Fruit fly (Drosophila melanogaster): Measurements from ENCODE around the gene CG14204.

The CG14204 gene

DNA sequence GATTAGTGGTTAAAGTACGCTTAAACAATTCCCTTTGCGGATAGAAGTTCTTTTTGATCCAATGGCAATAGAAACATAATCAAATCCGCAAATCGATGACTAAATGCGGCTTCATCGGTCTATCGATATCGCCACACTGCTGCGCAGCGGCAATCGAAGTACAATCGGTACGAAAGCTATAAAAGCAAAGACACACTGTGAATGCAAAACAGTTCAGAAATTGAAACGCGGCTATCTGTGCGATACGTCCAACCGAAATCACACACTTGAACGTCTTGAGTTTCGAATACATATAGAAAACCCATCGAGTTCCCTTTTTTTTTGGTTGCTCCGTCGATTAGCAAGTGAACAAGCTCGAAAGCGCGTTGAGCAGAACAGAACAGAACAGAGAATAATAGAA lies 21.6 kb downstream of the CG14204 start, which contains the start of gene CG14207 (continued):
- TF ChIP-seq tx (GFP tag; optimal IDR thresholded peaks at IDR 0.05) (no peak), Meics (GFP tag; optimal IDR thresholded peaks at IDR 0.05) (peak; percentile 8), nom (GFP tag; optimal IDR thresholded peaks at IDR 0.05) (no peak), CG12942 (GFP tag; optimal IDR thresholded peaks at IDR 0.05) (no peak), Elba2 (GFP tag; optimal IDR thresholded peaks at IDR 0.05) (no peak), ewg (GFP tag; optimal IDR thresholded peaks at IDR 0.05) (peak; percentile 40), CG1792 (GFP tag; optimal IDR thresholded peaks at IDR 0.05) (no peak), HLHmδ (GFP tag; optimal IDR thresholded peaks at IDR 0.05) (no peak), TFAM (GFP tag; optimal IDR thresholded peaks at IDR 0.05) (no peak), Ets65A (GFP tag) (no peak), CG18619 (GFP tag; optimal IDR thresholded peaks at IDR 0.05) (no peak), fd64A (GFP tag; optimal IDR thresholded peaks at IDR 0.05) (no peak), CG10654 (GFP tag; optimal IDR thresholded peaks at IDR 0.05) (no peak), gro (GFP tag; optimal IDR thresholded peaks at IDR 0.05) (peak; percentile 51), trem (tag; optimal IDR thresholded peaks at IDR 0.05) (peak; percentile 29), D (optimal IDR thresholded peaks at IDR 0.05) (no peak), D (GFP tag; optimal IDR thresholded peaks at IDR 0.05) (no peak), CG11695 (GFP tag; IDR thresholded peaks at IDR 0.05) (peak; percentile 22; the same call in 1 of the 3 replicates), Doc2 (GFP tag; IDR thresholded peaks at IDR 0.05) (no peak), CG18262 (tag; optimal IDR thresholded peaks at IDR 0.05) (no peak), CG2712 (tag; optimal IDR thresholded peaks at IDR 0.05) (peak; percentile 24), abd-A (tag; optimal IDR thresholded peaks at IDR 0.05) (peak; percentile 39), CG3407 (GFP tag; optimal IDR thresholded peaks at IDR 0.05) (no peak), wek (GFP tag; optimal IDR thresholded peaks at IDR 0.05) (peak; percentile 9), YL-1 (GFP tag; optimal IDR thresholded peaks at IDR 0.05) (peak; percentile 10), HmgZ (tag; optimal IDR thresholded peaks at IDR 0.05) (peak; percentile 62), lab (GFP tag; optimal IDR thresholded peaks at IDR 0.05) (peak; percentile 14), dmrt11E (tag; optimal IDR thresholded peaks at IDR 0.05) (no peak), zfh1 (GFP tag; IDR thresholded peaks at IDR 0.05) (no peak), Pdp1 (GFP tag; optimal IDR thresholded peaks at IDR 0.05) (peak in 1 of 2 experiments; percentile 6), vfl (GFP tag; optimal IDR thresholded peaks at IDR 0.05) (no peak), gfzf (GFP tag; optimal IDR thresholded peaks at IDR 0.05) (peak; percentile 3), CG15514 (GFP tag; optimal IDR thresholded peaks at IDR 0.05) (peak; percentile 44), Stat92E (GFP tag; optimal IDR thresholded peaks at IDR 0.05) (no peak), Nf-YA (GFP tag; IDR thresholded peaks at IDR 0.05) (no peak), inv (GFP tag; IDR thresholded peaks at IDR 0.05; ENCODE audit: partially characterized antibody) (peak; percentile 32; the same call in 1 of the 2 replicates), tll (GFP tag; optimal IDR thresholded peaks at IDR 0.05) (no peak), Gug (GFP tag; IDR thresholded peaks at IDR 0.05) (no peak), unc-4 (GFP tag; IDR thresholded peaks at IDR 0.05; ENCODE audit: partially characterized antibody) (peak; percentile 67), onecut (GFP tag; IDR thresholded peaks at IDR 0.05) (no peak), CG17829 (tag; optimal IDR thresholded peaks at IDR 0.05) (no peak), ttk (GFP tag; IDR thresholded peaks at IDR 0.05) (no peak), sr (GFP tag; IDR thresholded peaks at IDR 0.05) (0 out of 3 replicates have a peak, but pooled peaks have one; percentile 12), aop (GFP tag; IDR thresholded peaks at IDR 0.05) (no peak), her (GFP tag; optimal IDR thresholded peaks at IDR 0.05) (peak; percentile 49), ftz-f1 (GFP tag; optimal IDR thresholded peaks at IDR 0.05) (no peak), Six4 (GFP tag; optimal IDR thresholded peaks at IDR 0.05) (no peak), CG12104 (GFP tag; optimal IDR thresholded peaks at IDR 0.05) (no peak), CG10979 (tag; optimal IDR thresholded peaks at IDR 0.05) (no peak), gce (GFP tag; IDR thresholded peaks at IDR 0.05) (no peak), MBD-R2 (GFP tag; IDR thresholded peaks at IDR 0.05) (peak; percentile 21; the same call in 1 of the 2 replicates)
